Worm (Caenorhabditis elegans) whole organism, early embryonic: ENCODE data around the gene F16H6.10.

Experiments
- aly-1 ChIP-seq: sonication (generic microtip); optimal IDR thresholded peaks from 2 replicates; lab custom pipeline; 2016; ENCODE audit warnings: missing genetic modification characterization, missing compliant biosample characterization
- ama-1 ChIP-seq: fragments of 150-350 bp; optimal IDR thresholded peaks from 2 replicates; lab custom pipeline; 2014
- ceh-13 ChIP-seq: fragments of 200-800 bp; sonication (Bioruptor generic); optimal IDR thresholded peaks from 2 replicates; lab custom pipeline; 2018; ENCODE audit warnings: mild to moderate bottlenecking, missing genetic modification characterization, missing compliant biosample characterization
- ets-7 ChIP-seq: sonication (generic microtip); optimal IDR thresholded peaks from 2 replicates; lab custom pipeline; 2016; ENCODE audit warnings: missing genotype, missing genetic modification characterization, missing compliant biosample characterization
- flt-1 ChIP-seq: fragments of 200-800 bp; sonication (Bioruptor generic); IDR thresholded peaks from 2 replicates; pipeline ENCODE4 v1.3.6; 2022; ENCODE audit warnings: missing genetic modification characterization, missing compliant biosample characterization
- hmbx-1 ChIP-seq: sonication (generic microtip); optimal IDR thresholded peaks from 2 replicates; lab custom pipeline; 2016; ENCODE audit warnings: mild to moderate bottlenecking, missing genetic modification characterization, missing compliant biosample characterization
- hnd-1 ChIP-seq: sonication (generic microtip); optimal IDR thresholded peaks from 2 replicates; lab custom pipeline; 2016; ENCODE audit warnings: missing genetic modification characterization, missing compliant biosample characterization
- scrt-1 ChIP-seq: fragments of 200-800 bp; sonication (Bioruptor generic); IDR thresholded peaks from 2 replicates; pipeline ENCODE4 v1.3.6; 2022; ENCODE audit warnings: missing genetic modification characterization, missing compliant biosample characterization
- tbx-37 ChIP-seq: fragments of 200-800 bp; sonication (Bioruptor generic); conservative IDR thresholded peaks from 2 replicates; pipeline ENCODE4 v1.3.6; 2022; ENCODE audit warnings: missing genetic modification reagents, missing genetic modification characterization, missing compliant biosample characterization
- tra-4 ChIP-seq: sonication (generic microtip); optimal IDR thresholded peaks from 2 replicates; lab custom pipeline; 2017; ENCODE audit warnings: missing genetic modification characterization, missing compliant biosample characterization

- TF ChIP-seq ama-1 (lab: Kevin White, UChicago): no peak
- no peak for TF ChIP-seq aly-1
- TF ChIP-seq flt-1 (GFP tag; lab: Robert Waterston, UW): no peak
- no peak for TF ChIP-seq hnd-1 (tag; lab: Kevin White, UChicago)
- no peak for TF ChIP-seq scrt-1 (GFP tag; lab: Robert Waterston, UW)
- TF ChIP-seq ceh-13 (GFP tag; lab: Kevin White, UChicago): no peak
- no peak for TF ChIP-seq ets-7 (tag; lab: Kevin White, UChicago)
- no peak for TF ChIP-seq tbx-37 (GFP tag; lab: Robert Waterston, UW)
- no peak for TF ChIP-seq hmbx-1 (tag; lab: Kevin White, UChicago)
- TF ChIP-seq tra-4: no peak
Measured at ce11 chrV:18236714-18237288, 12.5 kb upstream of the F16H6.10 start, which contains the start of gene R10E8.3.
